Fruit fly (Drosophila melanogaster): ENCODE results near the gene Naa60.

Gene Naa60

DNA sequence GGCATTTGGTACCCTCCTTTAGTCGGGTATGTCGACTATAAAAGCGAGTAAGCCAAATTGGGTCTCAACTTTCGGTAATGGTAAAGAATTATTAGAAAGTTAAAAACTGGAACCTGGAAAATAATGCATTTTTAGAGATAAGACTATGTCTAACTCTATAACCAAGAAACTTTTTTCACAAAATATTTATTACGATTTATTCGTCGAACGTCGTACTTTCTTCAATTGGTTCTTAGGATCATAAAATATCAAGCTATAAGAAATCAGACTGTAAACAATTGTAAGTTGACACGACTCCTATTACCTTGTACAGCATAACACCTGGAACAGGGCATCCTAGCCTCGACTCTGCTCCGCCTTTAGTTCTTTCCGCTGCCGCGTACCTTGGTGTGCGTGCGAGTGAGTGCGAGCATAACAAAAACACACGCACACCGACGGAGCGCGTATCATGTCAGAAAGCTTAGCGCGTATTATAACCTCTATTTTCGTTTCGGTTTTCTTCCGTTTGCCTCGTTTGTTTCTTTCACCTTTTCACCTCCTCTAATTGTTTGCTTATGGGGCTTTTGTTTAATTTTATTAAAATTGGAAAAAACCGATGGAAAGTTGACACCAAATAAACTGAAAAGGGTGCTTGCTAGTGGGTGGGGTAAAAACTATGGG, 33.7 kb upstream of the Naa60 start (continued):
- TF ChIP-seq lz (GFP tag; optimal IDR thresholded peaks at IDR 0.05), result peak; percentile 97
- TF ChIP-seq Ets21C (GFP tag; optimal IDR thresholded peaks at IDR 0.05), result peak; percentile 95
- TF ChIP-seq Met (GFP tag; optimal IDR thresholded peaks at IDR 0.05), result peak; percentile 96
- TF ChIP-seq ss (GFP tag; optimal IDR thresholded peaks at IDR 0.05), result peak; percentile 88 to 94
- TF ChIP-seq Ets96B (tag; optimal IDR thresholded peaks at IDR 0.05), result peak; percentile 89
- TF ChIP-seq CG34406 (GFP tag; optimal IDR thresholded peaks at IDR 0.05), result peak; percentile 94
- TF ChIP-seq spab (GFP tag; optimal IDR thresholded peaks at IDR 0.05), result peak; percentile 95
- TF ChIP-seq CG32006 (GFP tag; optimal IDR thresholded peaks at IDR 0.05), result peak; percentile 98
- peak; percentile 96 for TF ChIP-seq cyc (GFP tag; optimal IDR thresholded peaks at IDR 0.05)
- TF ChIP-seq fd85E (GFP tag; optimal IDR thresholded peaks at IDR 0.05), result peak; percentile 64
- peak; percentile 86 for TF ChIP-seq Blimp-1 (GFP tag; optimal IDR thresholded peaks at IDR 0.05)
- peak; percentile 95 for TF ChIP-seq acj6 (GFP tag; optimal IDR thresholded peaks at IDR 0.05)
- TF ChIP-seq Eip75B (GFP tag; optimal IDR thresholded peaks at IDR 0.05), result peak; percentile 97
- peak; percentile 78 for TF ChIP-seq CG1621 (tag; optimal IDR thresholded peaks at IDR 0.05)
- peak; percentile 97 for TF ChIP-seq Hr39 (GFP tag; optimal IDR thresholded peaks at IDR 0.05)
- TF ChIP-seq CG11294 (GFP tag; IDR thresholded peaks at IDR 0.05), result peak; percentile 81
- TF ChIP-seq Gug (GFP tag; IDR thresholded peaks at IDR 0.05), result peak; percentile 80; the same call in 1 of the 2 replicates
- TF ChIP-seq dac (GFP tag; optimal IDR thresholded peaks at IDR 0.05), result peak; percentile 92
- peak; percentile 96 for TF ChIP-seq CG4318 (GFP tag; optimal IDR thresholded peaks at IDR 0.05)
- TF ChIP-seq Sox102F (GFP tag; optimal IDR thresholded peaks at IDR 0.05), result peak; percentile 95
- peak; percentile 95 for TF ChIP-seq Sox15 (GFP tag; optimal IDR thresholded peaks at IDR 0.05)
- peak; percentile 93 for TF ChIP-seq CG11902 (GFP tag; optimal IDR thresholded peaks at IDR 0.05)
- TF ChIP-seq Eip93F (GFP tag; optimal IDR thresholded peaks at IDR 0.05), result peak; percentile 77
- TF ChIP-seq Hr4 (GFP tag; optimal IDR thresholded peaks at IDR 0.05), result peak; percentile 96
- peak; percentile 96 for TF ChIP-seq CG10631 (GFP tag; optimal IDR thresholded peaks at IDR 0.05)
- peak; percentile 96 for TF ChIP-seq pdm3 (GFP tag; optimal IDR thresholded peaks at IDR 0.05)
- TF ChIP-seq CG3032 (tag; optimal IDR thresholded peaks at IDR 0.05), result peak; percentile 93
- TF ChIP-seq CG7368 (GFP tag; optimal IDR thresholded peaks at IDR 0.05), result peak; percentile 86
- TF ChIP-seq CG15336 (GFP tag; IDR thresholded peaks at IDR 0.05), result peak; percentile 83
- peak; percentile 86 for TF ChIP-seq CG8119 (GFP tag; IDR thresholded peaks at IDR 0.05)
- TF ChIP-seq net (GFP tag; optimal IDR thresholded peaks at IDR 0.05), result peak; percentile 96
- TF ChIP-seq CG6276 (GFP tag; optimal IDR thresholded peaks at IDR 0.05), result peak; percentile 93
- TF ChIP-seq esn (GFP tag; optimal IDR thresholded peaks at IDR 0.05), result peak; percentile 98
- TF ChIP-seq fkh (GFP tag; optimal IDR thresholded peaks at IDR 0.05), result peak; percentile 78
- TF ChIP-seq salr (GFP tag; optimal IDR thresholded peaks at IDR 0.05), result peak; percentile 76 to 97
- peak; percentile 97 for TF ChIP-seq topi (GFP tag; optimal IDR thresholded peaks at IDR 0.05)
- TF ChIP-seq achi (GFP tag; optimal IDR thresholded peaks at IDR 0.05), result peak; percentile 94

DNA sequence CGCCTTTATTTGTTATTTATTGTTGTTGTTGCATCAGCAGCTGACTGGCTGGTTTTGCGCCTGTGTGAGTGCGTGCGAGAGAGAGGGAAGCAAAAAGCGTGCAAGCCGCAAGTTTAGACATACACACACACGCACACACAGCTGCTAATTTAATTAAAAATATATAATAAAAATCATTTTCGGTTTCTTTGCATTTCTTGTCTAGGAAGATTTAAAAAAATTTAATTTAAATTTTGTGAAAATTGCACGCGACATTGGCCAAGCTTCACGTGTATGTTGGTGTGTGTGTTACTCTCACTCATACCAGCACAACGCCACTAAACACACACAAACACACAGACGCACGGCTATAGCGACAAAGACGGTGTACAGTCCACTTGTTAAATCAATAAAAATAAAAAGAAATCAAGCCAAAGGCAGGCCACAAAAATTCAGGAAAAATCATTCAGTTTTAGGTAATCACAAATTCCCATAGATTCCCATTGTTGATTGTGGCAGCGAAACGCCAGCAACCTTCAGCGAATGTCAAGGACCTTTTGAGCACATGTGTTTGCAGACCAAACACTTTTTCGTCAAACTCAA, 33.1 kb upstream of the Naa60 start:
- TF ChIP-seq dac (GFP tag; optimal IDR thresholded peaks at IDR 0.05) (no peak), CG15336 (GFP tag; IDR thresholded peaks at IDR 0.05) (peak; percentile 27; the same call in 1 of the 2 replicates), CG6163 (GFP tag; IDR thresholded peaks at IDR 0.05) (peak; percentile 24; the same call in 1 of the 3 replicates), eg (GFP tag; IDR thresholded peaks at IDR 0.05) (peak; percentile 41; the same call in 1 of the 3 replicates), CG9139 (GFP tag; optimal IDR thresholded peaks at IDR 0.05) (no peak), achi (GFP tag; optimal IDR thresholded peaks at IDR 0.05) (peak; percentile 18), CG8119 (GFP tag; IDR thresholded peaks at IDR 0.05) (peak; percentile 43; the same call in 2 of the 3 replicates), CG6276 (GFP tag; optimal IDR thresholded peaks at IDR 0.05) (peak; percentile 2), CG7368 (GFP tag; optimal IDR thresholded peaks at IDR 0.05) (no peak), Hr4 (GFP tag; optimal IDR thresholded peaks at IDR 0.05) (no peak), fkh (GFP tag; optimal IDR thresholded peaks at IDR 0.05) (peak; percentile 24)

All from whole organism, prepupa.